Worm (Caenorhabditis elegans): ENCODE results near the gene C15H11.1.

C15H11.1 gene

ce11 chrV:14393504-14393903 lies at the start of gene C15H11.1:
Gene C15H11.1 (plus strand): TSS chrV:14393804.
- no peak for TF ChIP-seq ceh-28 (tag; optimal IDR thresholded peaks at IDR 0.05)
- no peak for TF ChIP-seq unc-62 (GFP tag; optimal IDR thresholded peaks at IDR 0.05)
- no peak for TF ChIP-seq ceh-9 (tag; optimal IDR thresholded peaks at IDR 0.05)
- no peak for TF ChIP-seq nhr-76 (tag; optimal IDR thresholded peaks at IDR 0.05)
- TF ChIP-seq elt-3 (tag; optimal IDR thresholded peaks at IDR 0.05): no peak
- TF ChIP-seq nhr-237 (tag; optimal IDR thresholded peaks at IDR 0.05): no peak
- TF ChIP-seq tbx-2 (tag; optimal IDR thresholded peaks at IDR 0.05): no peak
- TF ChIP-seq nhr-11 (tag; optimal IDR thresholded peaks at IDR 0.05): no peak
- TF ChIP-seq pqm-1 (tag; optimal IDR thresholded peaks at IDR 0.05): no peak
- TF ChIP-seq elt-2 (tag; optimal IDR thresholded peaks at IDR 0.05): no peak

- TF ChIP-seq nhr-23 (tag; optimal IDR thresholded peaks at IDR 0.05) (peak; percentile 97), tbx-2 (tag; optimal IDR thresholded peaks at IDR 0.05) (peak; percentile 75), jun-1 (tag; optimal IDR thresholded peaks at IDR 0.05) (peak; percentile 78), aly-2 (tag; optimal IDR thresholded peaks at IDR 0.05) (no peak), ceh-28 (tag; optimal IDR thresholded peaks at IDR 0.05) (peak; percentile 76), nhr-43 (tag; optimal IDR thresholded peaks at IDR 0.05; ENCODE audit: poor library complexity, severe bottlenecking) (peak; percentile 93), unc-62 (GFP tag; optimal IDR thresholded peaks at IDR 0.05) (peak; percentile 63), elt-1 (tag; optimal IDR thresholded peaks at IDR 0.05) (peak; percentile 62), skn-1 (tag; optimal IDR thresholded peaks at IDR 0.05) (peak; percentile 56), pqm-1 (tag; optimal IDR thresholded peaks at IDR 0.05) (peak; percentile 20), lin-15B (tag; optimal IDR thresholded peaks at IDR 0.05) (peak; percentile 66), egl-5 (tag; optimal IDR thresholded peaks at IDR 0.05) (peak; percentile 93), ceh-82 (tag; optimal IDR thresholded peaks at IDR 0.05) (peak; percentile 82), nhr-25 (tag; optimal IDR thresholded peaks at IDR 0.05) (peak; percentile 83), fkh-10 (GFP tag; optimal IDR thresholded peaks at IDR 0.05) (peak; percentile 76), ZK546.5 (tag; optimal IDR thresholded peaks at IDR 0.05) (no peak), nhr-12 (tag; optimal IDR thresholded peaks at IDR 0.05) (no peak), ama-1 (optimal IDR thresholded peaks at IDR 0.05) (no peak), nhr-77 (tag; optimal IDR thresholded peaks at IDR 0.05) (peak; percentile 78), fos-1 (tag; optimal IDR thresholded peaks at IDR 0.05) (peak; percentile 30), nhr-237 (tag; optimal IDR thresholded peaks at IDR 0.05) (no peak), mdl-1 (tag; optimal IDR thresholded peaks at IDR 0.05) (peak; percentile 34), daf-12 (tag; optimal IDR thresholded peaks at IDR 0.05) (peak; percentile 55), lsy-12 (tag; optimal IDR thresholded peaks at IDR 0.05) (peak; percentile 82), lin-39 (tag; optimal IDR thresholded peaks at IDR 0.05) (peak; percentile 88), nfya-1 (tag; optimal IDR thresholded peaks at IDR 0.05; ENCODE audit: insufficient read depth) (peak; percentile 95), R02D3.7 (tag; optimal IDR thresholded peaks at IDR 0.05) (peak; percentile 85), eor-1 (tag; optimal IDR thresholded peaks at IDR 0.05) (no peak), elt-3 (tag; optimal IDR thresholded peaks at IDR 0.05) (no peak), zag-1 (tag; optimal IDR thresholded peaks at IDR 0.05) (no peak), nhr-67 (tag; optimal IDR thresholded peaks at IDR 0.05) (no peak), snpc-4 (tag; optimal IDR thresholded peaks at IDR 0.05) (peak; percentile 92), pha-4 (tag; optimal IDR thresholded peaks at IDR 0.05) (peak; percentile 95), nhr-11 (tag; optimal IDR thresholded peaks at IDR 0.05) (peak; percentile 68)
Observed at ce11 chrV:14347234-14347826, 46.3 kb upstream of the C15H11.1 start, which contains the start of gene cept-2. Gene cept-2 (plus strand): TSS chrV:14347766.

ce11 chrV:14350498-14350897 lies 43.1 kb upstream of the C15H11.1 start:
- no peak for TF ChIP-seq pqm-1 (tag; optimal IDR thresholded peaks at IDR 0.05)
- no peak for TF ChIP-seq egl-5 (tag; optimal IDR thresholded peaks at IDR 0.05)
- no peak for TF ChIP-seq zag-1 (tag; optimal IDR thresholded peaks at IDR 0.05)
- no peak for TF ChIP-seq nhr-11 (tag; optimal IDR thresholded peaks at IDR 0.05)
- no peak for TF ChIP-seq hmg-11 (tag; optimal IDR thresholded peaks at IDR 0.05)
- TF ChIP-seq nhr-77 (tag; optimal IDR thresholded peaks at IDR 0.05): no peak
- no peak for TF ChIP-seq fos-1 (tag; optimal IDR thresholded peaks at IDR 0.05)
- TF ChIP-seq mml-1 (tag; optimal IDR thresholded peaks at IDR 0.05): no peak

Measured in whole organism, L3 larva.